Fruit fly (Drosophila melanogaster) whole organism, prepupa: ENCODE results near the gene nis.

Source experiments
- Blimp-1 ChIP-seq: fragments of 200-800 bp; sonication (Bioruptor generic); optimal IDR thresholded peaks from 3 replicates; lab custom pipeline; 2017; ENCODE audit warnings: missing biosample characterization, missing genetic modification characterization, mild to moderate bottlenecking, moderate library complexity, missing genetic modification reagents
- CG11762 ChIP-seq: fragments of 200-800 bp; sonication (Bioruptor generic); optimal IDR thresholded peaks from 3 replicates; lab custom pipeline; 2016; ENCODE audit warnings: missing biosample characterization, missing genetic modification characterization; ENCODE audit not compliant: insufficient read depth
- CG11902 ChIP-seq: fragments of 200-800 bp; sonication (Bioruptor generic); optimal IDR thresholded peaks from 3 replicates; lab custom pipeline; 2016; ENCODE audit warnings: missing biosample characterization, missing genetic modification characterization
- CG15336 ChIP-seq: fragments of 200-800 bp; sonication (Bioruptor generic); IDR thresholded peaks from 2 replicates; pipeline ENCODE4 v1.3.6; 2022; ENCODE audit warnings: missing biosample characterization, missing genetic modification characterization
- CG1621 ChIP-seq: fragments of 200-800 bp; sonication (Bioruptor generic); optimal IDR thresholded peaks from 3 replicates; lab custom pipeline; 2018; ENCODE audit warnings: missing biosample characterization, mild to moderate bottlenecking, missing genetic modification characterization
- CG3032 ChIP-seq: fragments of 200-800 bp; optimal IDR thresholded peaks from 2 replicates; lab custom pipeline; 2019; ENCODE audit warnings: missing biosample characterization, mild to moderate bottlenecking, missing genetic modification characterization, moderate library complexity
- CG31627 ChIP-seq: fragments of 200-800 bp; sonication (Bioruptor generic); optimal IDR thresholded peaks from 3 replicates; lab custom pipeline; 2016; ENCODE audit warnings: missing biosample characterization, missing genetic modification characterization
- CG34406 ChIP-seq: fragments of 200-800 bp; sonication (Bioruptor generic); optimal IDR thresholded peaks from 3 replicates; lab custom pipeline; 2016; ENCODE audit warnings: missing biosample characterization, missing genetic modification characterization
- CG4318 ChIP-seq: fragments of 200-800 bp; sonication (Bioruptor generic); optimal IDR thresholded peaks from 3 replicates; lab custom pipeline; 2017; ENCODE audit warnings: missing biosample characterization, mild to moderate bottlenecking, missing genetic modification characterization
- CG6163 ChIP-seq: fragments of 200-800 bp; sonication (Bioruptor generic); IDR thresholded peaks from 3 replicates; pipeline ENCODE4 v1.3.6; 2022; ENCODE audit warnings: missing biosample characterization, missing genetic modification characterization
- CG6276 ChIP-seq: fragments of 200-800 bp; sonication (Bioruptor generic); optimal IDR thresholded peaks from 2 replicates; lab custom pipeline; 2017; ENCODE audit warnings: missing biosample characterization, mild to moderate bottlenecking, missing genetic modification characterization
- CG6792 ChIP-seq: fragments of 200-800 bp; sonication (Bioruptor generic); optimal IDR thresholded peaks from 3 replicates; lab custom pipeline; 2016; ENCODE audit warnings: missing biosample characterization, missing genetic modification characterization
- CG6808 ChIP-seq: fragments of 200-800 bp; sonication (Bioruptor generic); optimal IDR thresholded peaks from 3 replicates; lab custom pipeline; 2017; ENCODE audit warnings: missing biosample characterization, missing genetic modification characterization, mild to moderate bottlenecking, moderate library complexity, missing genetic modification reagents
- CG6854 ChIP-seq: fragments of 200-800 bp; sonication (Bioruptor generic); optimal IDR thresholded peaks from 2 replicates; lab custom pipeline; 2017; ENCODE audit warnings: missing biosample characterization, mild to moderate bottlenecking, missing genetic modification characterization
- CG8319 ChIP-seq: fragments of 200-800 bp; sonication (Bioruptor generic); optimal IDR thresholded peaks from 3 replicates; lab custom pipeline; 2016; ENCODE audit warnings: missing biosample characterization, missing genetic modification characterization
- Eip75B ChIP-seq: fragments of 200-800 bp; sonication (Bioruptor generic); optimal IDR thresholded peaks from 3 replicates; lab custom pipeline; 2016; ENCODE audit warnings: missing biosample characterization, missing genetic modification characterization
- Eip78C ChIP-seq: fragments of 200-800 bp; sonication (Bioruptor generic); peaks from one replicate; lab custom pipeline; 2016; ENCODE audit warnings: missing biosample characterization, missing genetic modification characterization
- Ets21C ChIP-seq: fragments of 200-800 bp; sonication (Bioruptor generic); optimal IDR thresholded peaks from 3 replicates; lab custom pipeline; 2016; ENCODE audit warnings: missing biosample characterization, missing genetic modification characterization
- Gug ChIP-seq: fragments of 200-800 bp; sonication (Bioruptor generic); IDR thresholded peaks from 2 replicates; pipeline ENCODE4 v1.3.6; 2022; ENCODE audit warnings: missing biosample characterization, missing genetic modification characterization
- Hr39 ChIP-seq: fragments of 200-800 bp; sonication (Bioruptor generic); optimal IDR thresholded peaks from 2 replicates; lab custom pipeline; 2016; ENCODE audit warnings: missing biosample characterization, missing genetic modification characterization
- Hr4 ChIP-seq: fragments of 200-800 bp; sonication (Bioruptor generic); optimal IDR thresholded peaks from 3 replicates; lab custom pipeline; 2016; ENCODE audit warnings: missing biosample characterization, missing genetic modification characterization
- Met ChIP-seq: fragments of 200-800 bp; sonication (Bioruptor generic); optimal IDR thresholded peaks from 3 replicates; lab custom pipeline; 2016; ENCODE audit warnings: missing biosample characterization, missing genetic modification characterization
- OdsH ChIP-seq: fragments of 200-800 bp; sonication (Bioruptor generic); optimal IDR thresholded peaks from 3 replicates; lab custom pipeline; 2016; ENCODE audit warnings: missing biosample characterization, missing genetic modification characterization
- Smox ChIP-seq: fragments of 200-800 bp; sonication (Bioruptor generic); optimal IDR thresholded peaks from 3 replicates; lab custom pipeline; 2016; ENCODE audit warnings: missing biosample characterization, missing genetic modification characterization
- Sox14 ChIP-seq: fragments of 200-800 bp; sonication (Bioruptor generic); optimal IDR thresholded peaks from 3 replicates; lab custom pipeline; 2016; ENCODE audit warnings: missing biosample characterization, missing genetic modification characterization
- Sox15 ChIP-seq: fragments of 200-800 bp; sonication (Bioruptor generic); optimal IDR thresholded peaks from 3 replicates; lab custom pipeline; 2016; ENCODE audit warnings: missing biosample characterization, missing genetic modification characterization
- achi ChIP-seq: fragments of 200-800 bp; sonication (Bioruptor generic); optimal IDR thresholded peaks from 3 replicates; lab custom pipeline; 2016; ENCODE audit warnings: missing biosample characterization, missing genetic modification characterization
- acj6 ChIP-seq: fragments of 200-800 bp; sonication (Bioruptor generic); optimal IDR thresholded peaks from 3 replicates; lab custom pipeline; 2016; ENCODE audit warnings: missing biosample characterization, missing genetic modification characterization
- cyc ChIP-seq: fragments of 200-800 bp; sonication (Bioruptor generic); optimal IDR thresholded peaks from 3 replicates; lab custom pipeline; 2016; ENCODE audit warnings: missing biosample characterization, missing genetic modification characterization
- dac ChIP-seq: fragments of 200-800 bp; sonication (Bioruptor generic); optimal IDR thresholded peaks from 2 replicates; lab custom pipeline; 2017; ENCODE audit warnings: missing biosample characterization, mild to moderate bottlenecking, missing genetic modification characterization
- dsx ChIP-seq: fragments of 200-800 bp; optimal IDR thresholded peaks from 3 replicates; lab custom pipeline; 2019; ENCODE audit warnings: missing biosample characterization, mild to moderate bottlenecking, missing genetic modification characterization, moderate library complexity; ENCODE audit not compliant: poor library complexity, severe bottlenecking
- eg ChIP-seq: fragments of 200-800 bp; sonication (Bioruptor generic); IDR thresholded peaks from 3 replicates; pipeline ENCODE4 v1.3.6; 2022; ENCODE audit warnings: missing biosample characterization, missing genetic modification characterization
- esn ChIP-seq: fragments of 200-800 bp; sonication (Bioruptor generic); optimal IDR thresholded peaks from 2 replicates; lab custom pipeline; 2016; ENCODE audit warnings: missing biosample characterization, mild to moderate bottlenecking, missing genetic modification characterization, moderate library complexity
- fd85E ChIP-seq: fragments of 200-800 bp; sonication (Bioruptor generic); optimal IDR thresholded peaks from 3 replicates; lab custom pipeline; 2016; ENCODE audit warnings: missing biosample characterization, missing genetic modification characterization
- fkh ChIP-seq: fragments of 200-800 bp; sonication (Bioruptor generic); optimal IDR thresholded peaks from 3 replicates; lab custom pipeline; 2017; ENCODE audit warnings: missing biosample characterization, mild to moderate bottlenecking, missing genetic modification characterization, moderate library complexity
- lz ChIP-seq: fragments of 200-800 bp; sonication (Bioruptor generic); optimal IDR thresholded peaks from 3 replicates; lab custom pipeline; 2016; ENCODE audit warnings: missing biosample characterization, missing genetic modification characterization
- salr ChIP-seq, 2 experiments: fragments of 200-800 bp; sonication (Bioruptor generic); optimal IDR thresholded peaks; 3 replicates each; lab custom pipeline; 2016 to 2018; ENCODE audit warnings: missing biosample characterization in 2 of 2, missing genetic modification characterization in 2 of 2, mild to moderate bottlenecking in 1 of 2
- spab ChIP-seq: fragments of 200-800 bp; sonication (Bioruptor generic); optimal IDR thresholded peaks from 2 replicates; lab custom pipeline; 2017; ENCODE audit warnings: missing biosample characterization, mild to moderate bottlenecking, missing genetic modification characterization, missing genetic modification reagents
- ss ChIP-seq, 2 experiments: fragments of 200-800 bp; sonication (Bioruptor generic); optimal IDR thresholded peaks; 2 replicates in 1 of 2; 3 replicates in 1 of 2; lab custom pipeline; 2017 to 2018; ENCODE audit warnings: mild to moderate bottlenecking in 2 of 2, missing biosample characterization in 2 of 2, missing genetic modification characterization in 2 of 2, moderate library complexity in 1 of 2
- svp ChIP-seq: fragments of 200-800 bp; sonication (Bioruptor generic); peaks from one replicate; lab custom pipeline; 2016; ENCODE audit warnings: missing biosample characterization, missing genetic modification characterization
- topi ChIP-seq: fragments of 200-800 bp; sonication (Bioruptor generic); optimal IDR thresholded peaks from 3 replicates; lab custom pipeline; 2016; ENCODE audit warnings: missing biosample characterization, missing genetic modification characterization
- vri ChIP-seq: fragments of 200-800 bp; sonication (Bioruptor generic); optimal IDR thresholded peaks from 3 replicates; lab custom pipeline; 2016; ENCODE audit warnings: missing biosample characterization, mild to moderate bottlenecking, missing genetic modification characterization

The nis gene

DNA sequence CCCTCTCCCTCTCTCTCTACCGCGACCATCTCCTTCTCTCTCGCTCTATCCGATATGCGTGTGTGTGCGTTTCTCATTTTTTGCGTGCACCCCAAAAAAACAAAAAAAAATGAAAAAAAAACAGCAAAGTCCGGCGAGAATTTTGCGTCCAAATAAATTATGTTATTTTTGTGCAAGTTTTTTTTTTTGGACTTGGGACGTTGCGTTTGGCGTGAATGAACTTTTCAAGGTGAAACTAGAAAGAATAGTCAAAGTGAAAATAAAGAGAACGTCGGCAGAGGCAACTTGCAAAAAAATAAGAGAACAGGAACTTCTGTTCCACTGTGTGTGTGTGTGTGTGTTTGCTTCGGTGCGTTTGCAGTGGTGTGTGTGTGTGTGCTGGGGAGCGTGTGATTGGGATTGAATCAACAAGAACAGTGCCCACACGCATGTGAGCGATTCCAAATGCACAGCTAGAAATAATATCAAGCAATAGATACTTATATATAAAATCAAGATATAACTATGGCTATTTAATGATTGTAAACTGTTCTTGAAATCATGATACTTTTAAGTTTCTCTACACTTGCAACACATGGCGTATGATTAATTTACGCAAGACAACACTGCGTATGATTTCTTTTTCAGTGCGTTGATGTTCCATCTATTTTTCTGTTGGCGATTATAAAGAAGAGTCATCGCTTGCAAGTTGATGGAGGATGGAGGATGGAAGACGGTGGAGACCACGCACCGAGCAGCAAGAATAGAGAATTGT, 42.4 kb upstream of the nis start (continued):
- TF ChIP-seq salr (GFP tag; optimal IDR thresholded peaks at IDR 0.05; lab: Kevin White, UChicago) (peak in 1 of 2 experiments; percentile 28), CG6808 (no peak), CG8319 (GFP tag; lab: Kevin White, UChicago) (no peak), Eip78C (GFP tag; lab: Kevin White, UChicago) (peak; percentile 13), Sox15 (GFP tag; lab: Kevin White, UChicago) (no peak), spab (GFP tag; lab: Kevin White, UChicago) (no peak), Sox14 (GFP tag; lab: Kevin White, UChicago) (peak; percentile 30), topi (GFP tag; lab: Kevin White, UChicago) (no peak), CG1621 (tag; lab: Kevin White, UChicago) (no peak)

DNA sequence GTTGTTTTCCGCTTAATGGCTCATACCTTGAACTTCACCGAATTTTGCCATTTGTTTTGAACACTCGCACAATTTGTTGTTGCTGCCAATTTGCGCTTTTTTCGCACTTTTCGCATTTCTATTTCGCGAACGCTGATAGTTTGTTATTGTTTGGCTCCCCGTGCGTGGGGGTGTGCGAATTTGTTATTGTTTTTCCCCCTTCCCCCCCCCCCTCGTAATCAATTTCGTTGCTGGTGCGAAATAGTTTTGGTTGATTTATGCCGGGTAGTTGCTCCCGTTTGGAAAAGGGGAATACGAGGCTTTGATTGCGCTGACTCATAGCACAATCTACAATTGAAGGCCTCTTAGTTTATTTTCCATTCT, 41.5 kb upstream of the nis start:
- TF ChIP-seq Met (GFP tag; lab: Kevin White, UChicago) (no peak), CG3032 (no peak), acj6 (GFP tag; lab: Kevin White, UChicago) (no peak), CG34406 (GFP tag; lab: Kevin White, UChicago) (no peak), Sox14 (GFP tag; lab: Kevin White, UChicago) (no peak), dsx (GFP tag; lab: Kevin White, UChicago) (no peak), fd85E (GFP tag; lab: Kevin White, UChicago) (no peak), CG6163 (GFP tag; lab: Robert Waterston, UW) (no peak), CG11762 (GFP tag; lab: Kevin White, UChicago) (no peak), dac (GFP tag; lab: Kevin White, UChicago) (no peak), CG6854 (no peak)

DNA sequence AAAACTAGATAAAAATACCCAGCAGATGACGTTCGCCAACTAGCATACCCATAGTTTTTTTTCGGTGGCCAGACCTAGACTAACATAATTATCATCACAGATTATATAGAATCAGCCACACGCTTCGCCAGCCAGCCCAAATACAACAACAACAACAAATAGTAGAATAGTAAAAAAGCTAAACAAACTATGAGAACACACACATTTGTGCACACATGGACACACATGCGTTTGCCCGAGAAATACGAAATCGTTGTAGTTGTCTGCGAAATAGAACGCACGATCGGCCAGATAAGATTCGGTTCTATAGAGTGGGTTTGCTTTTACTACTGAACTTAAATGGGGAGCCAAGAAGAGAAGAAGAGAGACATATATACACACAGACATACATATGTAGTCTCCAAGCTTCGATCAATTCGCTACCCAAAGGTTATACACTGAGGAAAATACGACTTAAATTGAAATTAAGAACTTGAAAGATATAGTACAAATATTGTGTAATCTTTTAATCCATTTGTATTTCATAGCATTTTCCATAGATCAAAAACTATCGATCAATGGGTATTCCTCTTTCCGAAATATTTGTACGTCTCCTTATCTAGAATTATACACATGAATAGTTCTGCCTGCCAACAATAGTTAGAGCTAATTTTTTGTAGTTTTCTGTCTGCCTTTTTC, 41.0 kb upstream of the nis start:
- TF ChIP-seq lz (GFP tag; lab: Kevin White, UChicago) (no peak), ss (GFP tag; optimal IDR thresholded peaks at IDR 0.05; lab: Kevin White, UChicago) (no peak), fkh (GFP tag; lab: Kevin White, UChicago) (peak; percentile 94)

- peak; percentile 10 for TF ChIP-seq CG6792 (GFP tag; lab: Kevin White, UChicago)
- peak; percentile 4 for TF ChIP-seq Ets21C (GFP tag; lab: Kevin White, UChicago)
- TF ChIP-seq CG11762 (GFP tag; lab: Kevin White, UChicago), result no peak
- no peak for TF ChIP-seq CG6276
- TF ChIP-seq Sox15 (GFP tag; lab: Kevin White, UChicago), result no peak
- no peak for TF ChIP-seq CG15336
- no peak for TF ChIP-seq salr (GFP tag; optimal IDR thresholded peaks at IDR 0.05; lab: Kevin White, UChicago)
- peak; percentile 30 for TF ChIP-seq OdsH (GFP tag; lab: Kevin White, UChicago)
- no peak for TF ChIP-seq Hr4 (GFP tag; lab: Kevin White, UChicago)
- TF ChIP-seq Smox (GFP tag; lab: Kevin White, UChicago), result peak; percentile 19
- TF ChIP-seq Met (GFP tag; lab: Kevin White, UChicago), result peak; percentile 31
- no peak for TF ChIP-seq CG1621 (tag; lab: Kevin White, UChicago)
- TF ChIP-seq Gug (GFP tag; lab: Robert Waterston, UW), result no peak
- no peak for TF ChIP-seq Blimp-1
- TF ChIP-seq fd85E (GFP tag; lab: Kevin White, UChicago), result no peak
- no peak for TF ChIP-seq CG34406 (GFP tag; lab: Kevin White, UChicago)
- peak; percentile 43 for TF ChIP-seq CG31627 (GFP tag; lab: Kevin White, UChicago)
- TF ChIP-seq CG4318, result no peak
- peak; percentile 7 for TF ChIP-seq vri
- peak; percentile 45; the same call in 1 of the 3 replicates for TF ChIP-seq CG6163 (GFP tag; lab: Robert Waterston, UW)
- no peak for TF ChIP-seq CG11902 (GFP tag; lab: Kevin White, UChicago)
- TF ChIP-seq Eip75B, result no peak
- no peak for TF ChIP-seq topi (GFP tag; lab: Kevin White, UChicago)
- 0 out of 3 replicates have a peak, but pooled peaks have one; percentile 16 for TF ChIP-seq eg (GFP tag; lab: Robert Waterston, UW)
- TF ChIP-seq esn, result peak; percentile 36
- TF ChIP-seq Hr39 (GFP tag; lab: Kevin White, UChicago), result peak; percentile 10
- TF ChIP-seq dsx (GFP tag; lab: Kevin White, UChicago), result no peak
- peak; percentile 27 for TF ChIP-seq lz (GFP tag; lab: Kevin White, UChicago)
- peak; percentile 41 for TF ChIP-seq cyc (GFP tag; lab: Kevin White, UChicago)
- TF ChIP-seq svp (GFP tag; lab: Kevin White, UChicago), result peak; percentile 62
- no peak for TF ChIP-seq achi
Observed at dm6 chr2L:1624750-1625149, 37.8 kb upstream of the nis start.
